Worm (Caenorhabditis elegans) whole organism, late embryonic: ENCODE data around the gene srw-62.

ENCODE experiments used
- C08G9.2 ChIP-seq: sonication (generic microtip); optimal IDR thresholded peaks from 2 replicates; lab custom pipeline; 2016; ENCODE audit warnings: mild to moderate bottlenecking, missing genetic modification characterization, moderate library complexity, missing compliant biosample characterization
- C38D4.7 ChIP-seq: fragments of 200-800 bp; sonication (Bioruptor generic); optimal IDR thresholded peaks from 2 replicates; lab custom pipeline; 2018; ENCODE audit warnings: mild to moderate bottlenecking, missing genetic modification characterization, moderate library complexity, missing compliant biosample characterization
- K02D7.2 ChIP-seq: sonication (generic microtip); optimal IDR thresholded peaks from 2 replicates; lab custom pipeline; 2017; ENCODE audit warnings: mild to moderate bottlenecking, missing genetic modification characterization, missing compliant biosample characterization
- ama-1 ChIP-seq: fragments of 150-350 bp; optimal IDR thresholded peaks from 2 replicates; lab custom pipeline; 2014
- ceh-14 ChIP-seq: sonication (generic microtip); optimal IDR thresholded peaks from 2 replicates; lab custom pipeline; 2016; ENCODE audit warnings: missing genotype, missing genetic modification characterization, missing compliant biosample characterization
- ceh-19 ChIP-seq: fragments of 200-800 bp; sonication (Bioruptor generic); optimal IDR thresholded peaks from 2 replicates; lab custom pipeline; 2018; ENCODE audit warnings: mild to moderate bottlenecking, missing genetic modification characterization, missing compliant biosample characterization
- ceh-24 ChIP-seq: sonication (generic microtip); optimal IDR thresholded peaks from 2 replicates; lab custom pipeline; 2016; ENCODE audit warnings: mild to moderate bottlenecking, missing genetic modification characterization, missing compliant biosample characterization
- ceh-30 ChIP-seq: fragments of 150-350 bp; optimal IDR thresholded peaks from 2 replicates; lab custom pipeline; 2014; ENCODE audit warnings: missing biosample characterization, missing genetic modification characterization
- ceh-31 ChIP-seq: sonication (generic microtip); optimal IDR thresholded peaks from 2 replicates; lab custom pipeline; 2016; ENCODE audit warnings: missing genetic modification characterization, missing compliant biosample characterization
- ceh-34 ChIP-seq: sonication (generic microtip); optimal IDR thresholded peaks from 2 replicates; lab custom pipeline; 2016; ENCODE audit warnings: mild to moderate bottlenecking, missing genetic modification characterization, missing compliant biosample characterization
- ceh-48 ChIP-seq: sonication (generic microtip); optimal IDR thresholded peaks from 2 replicates; lab custom pipeline; 2016; ENCODE audit warnings: missing genetic modification characterization, inconsistent platforms, missing compliant biosample characterization
- ceh-6 ChIP-seq: fragments of 200-800 bp; sonication (Bioruptor generic); optimal IDR thresholded peaks from 2 replicates; lab custom pipeline; 2018; ENCODE audit warnings: mild to moderate bottlenecking, missing genetic modification characterization, missing compliant biosample characterization
- ceh-9 ChIP-seq: sonication (generic microtip); optimal IDR thresholded peaks from 2 replicates; lab custom pipeline; 2016; ENCODE audit warnings: mild to moderate bottlenecking, missing genetic modification characterization, inconsistent platforms, missing compliant biosample characterization
- elt-2 ChIP-seq: sonication (generic microtip); optimal IDR thresholded peaks from 2 replicates; lab custom pipeline; 2016; ENCODE audit warnings: missing genetic modification reagents, missing genetic modification characterization, missing compliant biosample characterization
- eyg-1 ChIP-seq: sonication (generic microtip); optimal IDR thresholded peaks from 2 replicates; lab custom pipeline; 2016; ENCODE audit warnings: missing genotype, missing genetic modification characterization, missing compliant biosample characterization
- gmeb-2 ChIP-seq: sonication (generic microtip); optimal IDR thresholded peaks from 2 replicates; lab custom pipeline; 2016; ENCODE audit warnings: missing genetic modification characterization, inconsistent platforms, missing compliant biosample characterization
- hlh-13 ChIP-seq: fragments of 200-800 bp; sonication (Bioruptor generic); optimal IDR thresholded peaks from 2 replicates; lab custom pipeline; 2018; ENCODE audit warnings: mild to moderate bottlenecking, missing genetic modification characterization, missing compliant biosample characterization
- hlh-15 ChIP-seq: sonication (generic microtip); optimal IDR thresholded peaks from 2 replicates; lab custom pipeline; 2016; ENCODE audit warnings: missing genetic modification characterization, missing compliant biosample characterization
- lim-6 ChIP-seq: sonication (generic microtip); optimal IDR thresholded peaks from 2 replicates; lab custom pipeline; 2016; ENCODE audit warnings: missing genetic modification characterization, missing compliant biosample characterization
- nfya-1 ChIP-seq: sonication (generic microtip); optimal IDR thresholded peaks from 2 replicates; lab custom pipeline; 2017; ENCODE audit warnings: missing genetic modification characterization, mild to moderate bottlenecking, missing compliant biosample characterization, antibody characterized with exemption, moderate library complexity
- pax-1 ChIP-seq: fragments of 150-350 bp; optimal IDR thresholded peaks from 2 replicates; lab custom pipeline; 2014; ENCODE audit warnings: missing biosample characterization, missing genetic modification characterization
- pha-2 ChIP-seq: sonication (generic microtip); optimal IDR thresholded peaks from 2 replicates; lab custom pipeline; 2017; ENCODE audit warnings: mild to moderate bottlenecking, missing genetic modification characterization, missing compliant biosample characterization
- pha-4 ChIP-seq: fragments of 150-350 bp; optimal IDR thresholded peaks from 2 replicates; lab custom pipeline; 2018; ENCODE audit warnings: missing biosample characterization, missing genetic modification reagents, missing genetic modification characterization
- rnt-1 ChIP-seq: sonication (generic microtip); optimal IDR thresholded peaks from 2 replicates; lab custom pipeline; 2016; ENCODE audit warnings: missing genetic modification characterization, missing compliant biosample characterization
- sdc-2 ChIP-seq: sonication (generic microtip); optimal IDR thresholded peaks from 2 replicates; lab custom pipeline; 2016; ENCODE audit warnings: missing genotype, missing genetic modification characterization, missing compliant biosample characterization
- sox-2 ChIP-seq: fragments of 200-800 bp; sonication (Bioruptor generic); IDR thresholded peaks from 2 replicates; pipeline ENCODE4 v1.3.6; 2022; ENCODE audit warnings: missing genetic modification reagents, missing genetic modification characterization, missing compliant biosample characterization
- tbx-2 ChIP-seq: sonication (generic microtip); optimal IDR thresholded peaks from 2 replicates; lab custom pipeline; 2016; ENCODE audit warnings: missing genetic modification characterization, missing compliant biosample characterization
- unc-3 ChIP-seq, 2 experiments: fragments of 200-800 bp in 1 of 2; sonication (Bioruptor generic) in 1 of 2; sonication (generic microtip) in 1 of 2; conservative IDR thresholded peaks in 1 of 2; optimal IDR thresholded peaks in 1 of 2; 2 replicates each; pipeline versions ENCODE4 v1.3.6 to Lab custom; 2016 to 2022; ENCODE audit warnings: missing compliant biosample characterization in 2 of 2, missing genetic modification characterization in 2 of 2, missing genetic modification reagents in 1 of 2
- unc-42 ChIP-seq: sonication (generic microtip); optimal IDR thresholded peaks from 2 replicates; lab custom pipeline; 2016; ENCODE audit warnings: missing genotype, missing genetic modification characterization, missing compliant biosample characterization
- unc-55 ChIP-seq: sonication (generic microtip); optimal IDR thresholded peaks from 2 replicates; lab custom pipeline; 2017; ENCODE audit warnings: missing biosample characterization, missing genetic modification reagents, missing genetic modification characterization
- unc-86 ChIP-seq: sonication (generic microtip); optimal IDR thresholded peaks from 2 replicates; lab custom pipeline; 2016; ENCODE audit warnings: missing genetic modification characterization, missing compliant biosample characterization
- zip-5 ChIP-seq: sonication (generic microtip); optimal IDR thresholded peaks from 2 replicates; lab custom pipeline; 2016; ENCODE audit warnings: missing genetic modification characterization, missing compliant biosample characterization

srw-62 gene

DNA sequence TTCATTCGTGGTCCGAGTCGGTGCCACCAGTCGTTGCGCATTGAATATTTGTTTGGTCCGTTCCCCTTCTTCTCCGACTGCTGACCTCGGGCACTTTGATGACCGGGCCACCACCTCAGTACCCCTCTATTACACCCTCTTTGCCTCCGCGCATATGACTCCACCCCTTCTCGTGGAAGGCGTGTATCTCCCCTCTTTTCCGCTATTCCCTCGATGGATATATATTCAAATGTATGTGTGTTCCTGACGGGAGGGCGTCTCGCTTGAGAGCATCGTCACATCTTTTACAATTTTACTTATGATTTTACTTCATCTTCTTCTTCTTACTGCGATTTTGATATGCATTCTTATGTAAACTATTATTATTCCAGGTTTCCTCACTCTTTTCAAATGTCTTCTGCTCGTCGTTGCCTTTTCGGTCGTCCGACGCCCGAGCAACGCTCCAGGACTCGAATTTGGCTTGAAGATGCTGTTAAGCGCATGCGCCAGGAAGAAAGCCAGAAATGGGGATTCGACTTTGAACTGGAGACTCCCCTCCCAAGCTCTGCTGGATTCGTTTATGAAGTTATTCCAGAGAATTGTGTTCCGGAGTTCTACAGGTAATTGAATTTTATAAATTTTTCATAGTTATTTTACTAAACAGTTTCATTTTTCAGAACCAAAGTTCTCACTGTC, 14.2 kb upstream of the srw-62 start, which contains the start of gene cki-1 (continued):
- no peak for TF ChIP-seq ceh-48

DNA sequence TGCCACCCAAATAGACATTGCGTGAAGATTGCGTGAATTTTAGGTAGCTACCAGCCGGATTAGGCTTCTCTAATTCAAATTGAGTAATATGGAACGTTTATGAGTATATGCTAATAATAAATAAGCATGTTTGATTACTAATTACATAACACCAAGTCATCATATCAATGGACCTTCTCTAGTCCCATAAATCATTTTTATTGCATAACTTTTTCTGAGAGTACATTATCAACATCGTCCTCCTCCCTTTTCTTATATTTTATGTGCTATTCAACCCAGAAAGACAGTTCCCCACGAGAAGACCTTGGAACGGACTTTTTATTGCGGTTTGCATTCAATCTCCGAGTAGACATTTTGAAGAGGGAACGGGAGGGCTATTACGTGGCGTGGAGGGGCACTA, 12.9 kb upstream of the srw-62 start:
- TF ChIP-seq unc-86 (tag; lab: Kevin White, UChicago) (no peak), eyg-1 (no peak), unc-55 (peak; percentile 1), C38D4.7 (GFP tag; lab: Kevin White, UChicago) (no peak), ama-1 (lab: Kevin White, UChicago) (peak; percentile 39), sdc-2 (tag; lab: Kevin White, UChicago) (peak; percentile 15), pax-1 (tag; lab: Kevin White, UChicago) (no peak), rnt-1 (tag; lab: Kevin White, UChicago) (no peak), elt-2 (peak; percentile 46), sox-2 (GFP tag; lab: Robert Waterston, UW) (no peak), ceh-24 (tag; lab: Kevin White, UChicago) (no peak), ceh-9 (tag; lab: Kevin White, UChicago) (no peak), ceh-34 (no peak), ceh-30 (tag; lab: Kevin White, UChicago) (no peak)

DNA sequence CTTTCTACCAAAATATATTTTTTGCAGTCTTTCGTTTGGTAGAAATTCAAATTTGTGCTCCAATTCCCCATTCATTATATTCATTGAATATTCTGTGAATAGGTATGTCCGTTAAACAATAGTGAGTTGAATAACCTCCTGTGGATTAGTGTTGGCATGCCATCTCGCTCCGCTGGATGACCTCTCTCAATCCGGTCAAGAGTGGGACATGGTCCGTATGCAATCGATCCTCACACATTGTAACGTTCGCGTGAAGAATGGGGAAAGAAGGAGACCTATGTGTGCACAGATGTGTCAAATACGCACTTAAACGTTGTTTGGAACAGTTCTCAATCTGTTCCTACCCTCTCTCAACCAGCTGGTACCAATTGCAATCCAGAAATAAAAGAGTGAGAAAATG, 12.0 kb upstream of the srw-62 start:
- TF ChIP-seq ceh-31 (tag; lab: Kevin White, UChicago) (peak; percentile 27), hlh-13 (no peak)

DNA sequence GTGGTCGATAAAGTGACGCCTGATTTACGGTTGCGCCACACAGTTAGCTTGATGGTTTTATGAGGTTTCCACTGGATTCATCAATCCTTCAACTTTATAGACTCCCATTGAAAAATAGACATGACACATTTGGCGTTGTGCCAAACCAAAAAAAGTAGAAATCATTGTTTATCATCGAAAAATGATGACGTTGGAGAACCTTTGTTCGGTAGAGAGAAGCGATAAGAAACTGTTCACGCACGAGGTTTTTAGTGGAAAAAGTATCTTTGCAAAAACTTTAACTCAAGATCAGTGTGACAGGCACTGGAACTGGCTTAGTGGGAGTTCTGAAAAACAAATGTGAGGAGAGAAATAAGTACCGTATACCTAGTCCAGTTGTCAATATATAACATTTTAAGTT, 11.6 kb upstream of the srw-62 start:
- TF ChIP-seq pha-2 (tag; lab: Kevin White, UChicago) (no peak), lim-6 (tag; lab: Kevin White, UChicago) (no peak), hlh-15 (tag; lab: Kevin White, UChicago) (no peak), ama-1 (lab: Kevin White, UChicago) (no peak), K02D7.2 (tag; lab: Kevin White, UChicago) (no peak), pha-4 (tag; lab: Kevin White, UChicago) (no peak), nfya-1 (no peak), zip-5 (tag; lab: Kevin White, UChicago) (no peak), unc-3 (GFP tag; conservative IDR thresholded peaks at IDR 0.05; lab: Robert Waterston, UW) (no peak), unc-3 (tag; optimal IDR thresholded peaks at IDR 0.05; lab: Kevin White, UChicago) (no peak), ceh-30 (tag; lab: Kevin White, UChicago) (no peak), C08G9.2 (tag; lab: Kevin White, UChicago) (no peak)

DNA sequence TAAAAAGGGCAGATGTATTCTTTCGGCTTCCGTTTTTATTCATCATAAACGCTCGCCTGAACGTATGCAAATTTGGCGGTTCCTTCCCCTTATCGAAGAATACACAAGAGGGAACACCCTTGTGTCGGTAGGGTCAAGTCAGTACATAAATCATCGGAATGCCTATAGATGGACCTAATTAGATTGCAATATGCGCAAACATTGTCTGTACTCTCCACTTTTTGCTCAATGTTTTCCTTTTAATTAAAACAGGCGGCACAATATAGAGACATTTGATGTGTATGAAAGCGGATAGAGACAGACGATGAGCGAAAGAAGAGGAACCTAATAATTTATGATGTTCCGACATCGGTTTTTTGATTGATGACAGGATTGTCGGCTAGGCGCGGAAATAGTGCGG, 11.0 kb upstream of the srw-62 start:
- no peak for TF ChIP-seq ceh-6 (GFP tag; lab: Kevin White, UChicago)
- peak; percentile 11 for TF ChIP-seq pha-2 (tag; lab: Kevin White, UChicago)
- no peak for TF ChIP-seq gmeb-2 (tag; lab: Kevin White, UChicago)
- peak; percentile 46 for TF ChIP-seq ceh-31 (tag; lab: Kevin White, UChicago)
- peak; percentile 42 for TF ChIP-seq unc-42
- peak; percentile 20 for TF ChIP-seq tbx-2 (tag; lab: Kevin White, UChicago)
- peak; percentile 23 for TF ChIP-seq nfya-1
- peak; percentile 74 for TF ChIP-seq unc-55
- TF ChIP-seq ceh-14 (tag; lab: Kevin White, UChicago): peak; percentile 69

DNA sequence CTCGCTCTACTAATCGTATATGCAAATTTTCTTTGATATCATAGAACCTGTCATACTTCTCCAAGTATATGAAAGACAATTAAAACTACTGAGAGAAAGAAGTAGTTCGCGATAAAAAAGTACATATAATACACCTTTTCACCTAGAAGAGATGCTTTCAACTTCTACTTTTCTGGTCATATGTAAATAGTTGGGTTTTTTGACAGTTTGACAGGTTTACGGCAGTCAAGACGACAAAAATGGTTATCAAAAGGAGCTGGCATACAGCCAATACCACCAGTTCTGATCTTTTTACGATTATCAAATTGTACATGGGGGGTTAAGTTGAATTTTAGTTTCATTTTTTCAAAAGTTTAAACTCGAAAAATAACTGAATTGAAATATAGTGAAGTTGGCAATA, 10.3 kb upstream of the srw-62 start:
- TF ChIP-seq gmeb-2 (tag; lab: Kevin White, UChicago): no peak
- no peak for TF ChIP-seq C08G9.2 (tag; lab: Kevin White, UChicago)
- no peak for TF ChIP-seq ceh-19 (GFP tag; lab: Kevin White, UChicago)
- TF ChIP-seq, all 69 proteins: peak for 0
